Worm (Caenorhabditis elegans): ENCODE results near the gene ced-5.

ced-5 gene

ce11 chrIV:10524095-10524829, 40.4 kb downstream of the ced-5 start, which contains the start of gene C02F4.5:
TSS of gene C02F4.5 (minus strand) at chrIV:10524145.
- TF ChIP-seq nhr-179 (tag; optimal IDR thresholded peaks at IDR 0.05) (no peak), cebp-2 (GFP tag; IDR thresholded peaks at IDR 0.05) (0 out of 2 replicates have a peak, but pooled peaks have one; percentile 38)

- no peak for TF ChIP-seq lin-26 (GFP tag; IDR thresholded peaks at IDR 0.05)
- no peak for TF ChIP-seq ztf-18 (tag; optimal IDR thresholded peaks at IDR 0.05)
- no peak for TF ChIP-seq nfya-2 (GFP tag; IDR thresholded peaks at IDR 0.05)
- TF ChIP-seq egl-44 (GFP tag; IDR thresholded peaks at IDR 0.05), result no peak
- no peak for TF ChIP-seq ceh-91 (GFP tag; IDR thresholded peaks at IDR 0.05)
- TF ChIP-seq nhr-120 (GFP tag; IDR thresholded peaks at IDR 0.05), result no peak
- TF ChIP-seq lin-35 (GFP tag; optimal IDR thresholded peaks at IDR 0.05), result no peak
- no peak for TF ChIP-seq madf-10 (tag; optimal IDR thresholded peaks at IDR 0.05)
- TF ChIP-seq K11D2.4 (GFP tag; IDR thresholded peaks at IDR 0.05), result no peak
- TF ChIP-seq him-1 (tag; optimal IDR thresholded peaks at IDR 0.05), result no peak
- TF ChIP-seq unc-62 (GFP tag; optimal IDR thresholded peaks at IDR 0.05), result no peak
- TF ChIP-seq ceh-100 (GFP tag; IDR thresholded peaks at IDR 0.05), result no peak
- no peak for TF ChIP-seq mel-28 (tag; optimal IDR thresholded peaks at IDR 0.05; ENCODE audit: borderline replicate concordance)
- TF ChIP-seq attf-6 (GFP tag; IDR thresholded peaks at IDR 0.05), result no peak
Observed at ce11 chrIV:10530648-10531047, 46.7 kb downstream of the ced-5 start, which contains the start of gene T07G12.2. TSS of gene T07G12.2 (plus strand) at chrIV:10530709.

- TF ChIP-seq madf-6 (GFP tag; IDR thresholded peaks at IDR 0.05), result no peak
- TF ChIP-seq ama-1 (optimal IDR thresholded peaks at IDR 0.05), result no peak
- no peak for TF ChIP-seq ama-1 (GFP tag; optimal IDR thresholded peaks at IDR 0.05)
- TF ChIP-seq B0261.1 (tag; optimal IDR thresholded peaks at IDR 0.05), result no peak
- TF ChIP-seq ceh-100 (GFP tag; IDR thresholded peaks at IDR 0.05), result no peak
- no peak for TF ChIP-seq bed-1 (GFP tag; IDR thresholded peaks at IDR 0.05)
- TF ChIP-seq ekl-4 (GFP tag; IDR thresholded peaks at IDR 0.05), result no peak
- TF ChIP-seq tlf-1 (GFP tag; optimal IDR thresholded peaks at IDR 0.05), result no peak
- TF ChIP-seq chd-7 (tag; optimal IDR thresholded peaks at IDR 0.05), result no peak
- TF ChIP-seq gei-17 (GFP tag; optimal IDR thresholded peaks at IDR 0.05), result no peak
- TF ChIP-seq fkh-3 (tag; optimal IDR thresholded peaks at IDR 0.05), result no peak
- no peak for TF ChIP-seq ceh-27 (GFP tag; optimal IDR thresholded peaks at IDR 0.05)
- no peak for TF ChIP-seq egl-44 (GFP tag; IDR thresholded peaks at IDR 0.05)
- no peak for TF ChIP-seq snpc-1.3 (tag; optimal IDR thresholded peaks at IDR 0.05; ENCODE audit: insufficient read depth)
- TF ChIP-seq nhr-80 (tag; optimal IDR thresholded peaks at IDR 0.05), result no peak
- no peak for TF ChIP-seq unc-62 (GFP tag; optimal IDR thresholded peaks at IDR 0.05)
- no peak for TF ChIP-seq lin-26 (GFP tag; IDR thresholded peaks at IDR 0.05)
- no peak for TF ChIP-seq F33H1.4 (GFP tag; IDR thresholded peaks at IDR 0.05)
- no peak for TF ChIP-seq nhr-90 (tag; optimal IDR thresholded peaks at IDR 0.05)
- no peak for TF ChIP-seq lag-1 (GFP tag; IDR thresholded peaks at IDR 0.05)
Observed at ce11 chrIV:10533639-10534038, 49.7 kb downstream of the ced-5 start, which contains the start of gene T07G12.3. TSS of gene T07G12.3 (plus strand) at chrIV:10533939.

ce11 chrIV:10538584-10538983, 54.7 kb downstream of the ced-5 start, which contains the start of gene T07G12.4:
TSS of gene T07G12.4 (minus strand) at chrIV:10538684.
- TF ChIP-seq F39B2.1 (GFP tag; IDR thresholded peaks at IDR 0.05) (no peak), F49E8.2 (tag; optimal IDR thresholded peaks at IDR 0.05; ENCODE audit: insufficient read depth) (no peak)

Data from whole organism, young adult.